Worm (Caenorhabditis elegans) whole organism, L3 larva: ENCODE measurements around the gene F19C7.2.

ENCODE experiments used
- ceh-28 ChIP-seq: fragments of 150-350 bp; optimal IDR thresholded peaks from 2 replicates; lab custom pipeline; 2014; ENCODE audit warnings: missing biosample characterization, missing genetic modification reagents, missing genetic modification characterization
- ceh-82 ChIP-seq: fragments of 150-350 bp; optimal IDR thresholded peaks from 2 replicates; lab custom pipeline; 2014; ENCODE audit warnings: missing biosample characterization, missing genetic modification characterization
- elt-3 ChIP-seq, 3 experiments: fragments of 150-350 bp in 1 of 3; sonication (generic microtip) in 2 of 3; optimal IDR thresholded peaks; 2 replicates in 2 of 3; 4 replicates in 1 of 3; lab custom pipeline; 2014 to 2017; ENCODE audit warnings: missing biosample characterization in 3 of 3, missing genetic modification characterization in 3 of 3
- fkh-2 ChIP-seq: fragments of 150-350 bp; optimal IDR thresholded peaks from 2 replicates; lab custom pipeline; 2014; ENCODE audit warnings: missing biosample characterization, missing genetic modification reagents, missing genetic modification characterization
- lin-39 ChIP-seq: fragments of 150-350 bp; optimal IDR thresholded peaks from 2 replicates; lab custom pipeline; 2018; ENCODE audit warnings: missing biosample characterization, missing genetic modification reagents, missing genetic modification characterization
- nhr-237 ChIP-seq: fragments of 150-350 bp; optimal IDR thresholded peaks from 2 replicates; lab custom pipeline; 2014; ENCODE audit warnings: missing biosample characterization, missing genetic modification characterization
- nhr-76 ChIP-seq: fragments of 150-350 bp; sonication (generic microtip); optimal IDR thresholded peaks from 5 replicates; lab custom pipeline; 2014; ENCODE audit warnings: missing biosample characterization, missing genetic modification characterization
- nhr-77 ChIP-seq: fragments of 150-350 bp; optimal IDR thresholded peaks from 2 replicates; lab custom pipeline; 2014; ENCODE audit warnings: missing biosample characterization, missing genetic modification characterization
- skn-1 ChIP-seq: fragments of 150-350 bp; optimal IDR thresholded peaks from 2 replicates; lab custom pipeline; 2014; ENCODE audit warnings: missing biosample characterization, missing genetic modification characterization
- ztf-11 ChIP-seq: fragments of 150-350 bp; optimal IDR thresholded peaks from 2 replicates; lab custom pipeline; 2014; ENCODE audit warnings: missing biosample characterization, missing genetic modification characterization

DNA sequence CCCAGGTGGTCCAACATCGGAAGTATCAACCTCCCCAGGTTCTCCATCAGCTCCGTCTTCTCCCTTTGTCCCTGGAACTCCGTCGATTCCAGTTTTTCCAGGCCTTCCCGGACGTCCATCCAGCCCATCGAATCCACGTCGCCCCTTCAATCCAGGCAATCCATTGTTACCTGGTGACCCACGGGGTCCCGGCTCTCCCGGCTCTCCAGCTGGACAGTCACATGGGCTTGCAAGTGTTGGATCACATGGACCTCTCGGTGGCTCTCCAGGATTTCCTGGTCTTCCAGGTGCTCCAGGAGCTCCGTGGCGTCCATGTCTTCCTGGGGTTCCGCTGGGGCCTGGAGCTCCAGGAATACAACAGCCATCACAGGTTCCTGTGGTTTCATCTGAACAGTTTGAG is 8.9 kb downstream of the F19C7.2 start:
- no peak for TF ChIP-seq ceh-28 (tag; lab: Kevin White, UChicago)
- TF ChIP-seq fkh-2 (tag; lab: Kevin White, UChicago), result no peak
- TF ChIP-seq lin-39 (tag; lab: Kevin White, UChicago), result no peak
- TF ChIP-seq skn-1 (tag; lab: Kevin White, UChicago), result no peak
- TF ChIP-seq ceh-82 (tag; lab: Kevin White, UChicago), result no peak
- TF ChIP-seq ztf-11 (tag; lab: Kevin White, UChicago), result no peak
- TF ChIP-seq nhr-77 (tag; lab: Kevin White, UChicago), result no peak
- TF ChIP-seq nhr-76 (tag; lab: Kevin White, UChicago), result no peak
- TF ChIP-seq nhr-237 (tag; lab: Kevin White, UChicago), result no peak
- no peak for TF ChIP-seq elt-3 (tag; optimal IDR thresholded peaks at IDR 0.05; lab: Kevin White, UChicago)
